Fruit fly (Drosophila melanogaster) whole organism, embryonic: ENCODE results near the gene CG4953.

Experiments
- Ada2b ChIP-seq: fragments of 200-800 bp; sonication (Bioruptor generic); IDR thresholded peaks from 2 replicates; pipeline ENCODE4 v1.3.6; 2022; ENCODE audit warnings: missing biosample characterization, missing genetic modification characterization
- Asciz ChIP-seq: fragments of 200-800 bp; sonication (Bioruptor generic); optimal IDR thresholded peaks from 2 replicates; lab custom pipeline; 2017; ENCODE audit warnings: missing biosample characterization, mild to moderate bottlenecking, missing genetic modification characterization, missing genetic modification reagents
- BEAF-32 ChIP-seq: fragments of 200-800 bp; sonication (Bioruptor generic); optimal IDR thresholded peaks from 3 replicates; lab custom pipeline; 2017; ENCODE audit warnings: missing biosample characterization, missing genetic modification characterization, mild to moderate bottlenecking, moderate library complexity, missing genetic modification reagents
- CG11085 ChIP-seq: fragments of 200-800 bp; sonication (Bioruptor generic); IDR thresholded peaks from 2 replicates; pipeline ENCODE4 v1.3.6; 2022; ENCODE audit warnings: missing biosample characterization, missing genetic modification characterization
- CG11456 ChIP-seq: fragments of 200-800 bp; sonication (Bioruptor generic); IDR thresholded peaks from 3 replicates; pipeline ENCODE4 v1.3.6; 2022; ENCODE audit warnings: missing biosample characterization, missing genetic modification characterization
- CG11723 ChIP-seq: fragments of 200-800 bp; sonication (Bioruptor generic); optimal IDR thresholded peaks from 2 replicates; lab custom pipeline; 2017; ENCODE audit warnings: missing biosample characterization, mild to moderate bottlenecking, missing genetic modification characterization
- CG12391 ChIP-seq: fragments of 200-800 bp; sonication (Bioruptor generic); optimal IDR thresholded peaks from 3 replicates; lab custom pipeline; 2018; ENCODE audit warnings: missing biosample characterization, mild to moderate bottlenecking, missing genetic modification characterization, moderate library complexity
- CG13624 ChIP-seq: fragments of 200-800 bp; sonication (Bioruptor generic); optimal IDR thresholded peaks from 2 replicates; lab custom pipeline; 2016; ENCODE audit warnings: missing biosample characterization, missing genetic modification characterization
- CG13775 ChIP-seq: fragments of 200-800 bp; sonication (Bioruptor generic); optimal IDR thresholded peaks from 3 replicates; lab custom pipeline; 2017; ENCODE audit warnings: missing biosample characterization, mild to moderate bottlenecking, missing genetic modification characterization
- CG14014 ChIP-seq: fragments of 200-800 bp; sonication (Bioruptor generic); IDR thresholded peaks from 2 replicates; pipeline ENCODE4 v1.3.6; 2022; ENCODE audit warnings: missing biosample characterization, missing genetic modification characterization
- CG18011 ChIP-seq: fragments of 200-800 bp; sonication (Bioruptor generic); optimal IDR thresholded peaks from 2 replicates; lab custom pipeline; 2017; ENCODE audit warnings: missing biosample characterization, missing genetic modification characterization, mild to moderate bottlenecking, moderate library complexity, missing genotype
- CG18262 ChIP-seq: fragments of 200-800 bp; optimal IDR thresholded peaks from 3 replicates; lab custom pipeline; 2019; ENCODE audit warnings: missing biosample characterization, mild to moderate bottlenecking, missing genetic modification characterization, moderate library complexity
- CG30403 ChIP-seq: fragments of 200-800 bp; sonication (Bioruptor generic); optimal IDR thresholded peaks from 3 replicates; lab custom pipeline; 2016; ENCODE audit warnings: missing biosample characterization, missing genetic modification characterization
- CG3407 ChIP-seq: fragments of 200-800 bp; sonication (Bioruptor generic); optimal IDR thresholded peaks from 2 replicates; lab custom pipeline; 2018; ENCODE audit warnings: missing biosample characterization, mild to moderate bottlenecking, missing genetic modification characterization
- CG4707 ChIP-seq: fragments of 200-800 bp; sonication (Bioruptor generic); optimal IDR thresholded peaks from 2 replicates; lab custom pipeline; 2018; ENCODE audit warnings: missing biosample characterization, mild to moderate bottlenecking, missing genetic modification characterization, moderate library complexity
- CG4820 ChIP-seq: fragments of 200-800 bp; sonication (Bioruptor generic); optimal IDR thresholded peaks from 3 replicates; lab custom pipeline; 2016; ENCODE audit warnings: missing biosample characterization, missing genetic modification characterization
- CG6175 ChIP-seq: fragments of 200-800 bp; sonication (Bioruptor generic); IDR thresholded peaks from 3 replicates; pipeline ENCODE4 v1.3.6; 2022; ENCODE audit warnings: missing biosample characterization, missing genetic modification characterization
- CG6689 ChIP-seq: fragments of 200-800 bp; sonication (Bioruptor generic); IDR thresholded peaks from 2 replicates; pipeline ENCODE4 v1.3.6; 2022; ENCODE audit warnings: missing biosample characterization, missing genetic modification characterization
- CG7357 ChIP-seq: fragments of 200-800 bp; sonication (Bioruptor generic); IDR thresholded peaks from 3 replicates; pipeline ENCODE4 v1.3.6; 2022; ENCODE audit warnings: missing biosample characterization, missing genetic modification characterization
- CG7786 ChIP-seq: fragments of 200-800 bp; sonication (Bioruptor generic); optimal IDR thresholded peaks from 2 replicates; lab custom pipeline; 2016; ENCODE audit warnings: missing biosample characterization, missing genetic modification characterization
- CG7928 ChIP-seq: fragments of 200-800 bp; sonication (Bioruptor generic); optimal IDR thresholded peaks from 2 replicates; lab custom pipeline; 2017; ENCODE audit warnings: missing biosample characterization, mild to moderate bottlenecking, missing genetic modification characterization
- CG7987 ChIP-seq: fragments of 200-800 bp; sonication (Bioruptor generic); optimal IDR thresholded peaks from 2 replicates; lab custom pipeline; 2018; ENCODE audit warnings: missing biosample characterization, mild to moderate bottlenecking, missing genetic modification characterization, moderate library complexity
- CG8924 ChIP-seq: fragments of 200-800 bp; optimal IDR thresholded peaks from 3 replicates; lab custom pipeline; 2019; ENCODE audit warnings: missing biosample characterization, mild to moderate bottlenecking, missing genetic modification characterization, moderate library complexity
- CG8944 ChIP-seq: fragments of 200-800 bp; sonication (Bioruptor generic); optimal IDR thresholded peaks from 3 replicates; lab custom pipeline; 2016; ENCODE audit warnings: missing biosample characterization, missing genetic modification characterization
- Deaf1 ChIP-seq: fragments of 200-800 bp; optimal IDR thresholded peaks from 3 replicates; lab custom pipeline; 2019; ENCODE audit warnings: missing biosample characterization, mild to moderate bottlenecking, missing genetic modification characterization, moderate library complexity
- Doc2 ChIP-seq: fragments of 200-800 bp; sonication (Bioruptor generic); IDR thresholded peaks from 2 replicates; pipeline ENCODE4 v1.3.6; 2022; ENCODE audit warnings: missing biosample characterization, missing genetic modification characterization
- E2f1 ChIP-seq: fragments of 200-800 bp; sonication (Bioruptor generic); IDR thresholded peaks from 2 replicates; pipeline ENCODE4 v1.3.6; 2022; ENCODE audit warnings: missing biosample characterization, missing genetic modification characterization
- Ets97D ChIP-seq: fragments of 200-800 bp; sonication (Bioruptor generic); optimal IDR thresholded peaks from 3 replicates; lab custom pipeline; 2016; ENCODE audit warnings: missing biosample characterization, missing genetic modification characterization
- HLHmδ ChIP-seq: fragments of 200-800 bp; sonication (Bioruptor generic); optimal IDR thresholded peaks from 2 replicates; lab custom pipeline; 2018; ENCODE audit warnings: missing biosample characterization, mild to moderate bottlenecking, missing genetic modification characterization, moderate library complexity
- Hey ChIP-seq: fragments of 200-800 bp; sonication (Bioruptor generic); optimal IDR thresholded peaks from 3 replicates; lab custom pipeline; 2018; ENCODE audit warnings: missing biosample characterization, mild to moderate bottlenecking, missing genetic modification characterization
- MESR4 ChIP-seq: fragments of 200-800 bp; sonication (Bioruptor generic); optimal IDR thresholded peaks from 2 replicates; lab custom pipeline; 2018; ENCODE audit warnings: missing biosample characterization, mild to moderate bottlenecking, missing genetic modification characterization, moderate library complexity
- Optix ChIP-seq: fragments of 200-800 bp; sonication (Bioruptor generic); IDR thresholded peaks from 3 replicates; pipeline ENCODE4 v1.3.6; 2022; ENCODE audit warnings: missing biosample characterization, missing genetic modification characterization
- Ptx1 ChIP-seq: fragments of 200-800 bp; sonication (Bioruptor generic); IDR thresholded peaks from 2 replicates; pipeline ENCODE4 v1.3.6; 2022; ENCODE audit warnings: missing biosample characterization, missing genetic modification characterization
- ase ChIP-seq: fragments of 200-800 bp; sonication (Bioruptor generic); IDR thresholded peaks from 3 replicates; pipeline ENCODE4 v1.3.6; 2022; ENCODE audit warnings: missing biosample characterization, missing genetic modification characterization
- az2 ChIP-seq: fragments of 200-800 bp; sonication (Bioruptor generic); optimal IDR thresholded peaks from 3 replicates; lab custom pipeline; 2016; ENCODE audit warnings: missing biosample characterization, missing genetic modification characterization
- btn ChIP-seq: fragments of 200-800 bp; sonication (Bioruptor generic); optimal IDR thresholded peaks from 2 replicates; lab custom pipeline; 2016; ENCODE audit warnings: missing biosample characterization, missing genetic modification characterization
- dm ChIP-seq: fragments of 200-800 bp; sonication (Bioruptor generic); optimal IDR thresholded peaks from 3 replicates; lab custom pipeline; 2016; ENCODE audit warnings: missing biosample characterization, missing genetic modification characterization
- dpn ChIP-seq, 2 experiments: fragments of 200-800 bp; sonication (Bioruptor generic); optimal IDR thresholded peaks; 3 replicates each; lab custom pipeline; 2016; ENCODE audit warnings: missing biosample characterization in 2 of 2, missing genetic modification characterization in 2 of 2
- dysf ChIP-seq: fragments of 200-800 bp; sonication (Bioruptor generic); IDR thresholded peaks from 3 replicates; pipeline ENCODE4 v1.3.6; 2022; ENCODE audit warnings: missing biosample characterization, missing genetic modification characterization
- emc ChIP-seq: fragments of 200-800 bp; sonication (Bioruptor generic); optimal IDR thresholded peaks from 2 replicates; lab custom pipeline; 2016; ENCODE audit warnings: missing biosample characterization, missing genetic modification characterization
- eve ChIP-seq, 2 experiments: fragments of >200 bp; optimal IDR thresholded peaks; 2 replicates each; lab custom pipeline; 2017; ENCODE audit warnings: missing biosample characterization in 2 of 2, missing genetic modification characterization in 2 of 2
- gcm ChIP-seq: fragments of 200-800 bp; sonication (Bioruptor generic); optimal IDR thresholded peaks from 2 replicates; lab custom pipeline; 2019; ENCODE audit warnings: missing biosample characterization, mild to moderate bottlenecking, missing genetic modification characterization, moderate library complexity
- ken ChIP-seq: fragments of 200-800 bp; sonication (Bioruptor generic); IDR thresholded peaks from 3 replicates; pipeline ENCODE4 v1.3.6; 2022; ENCODE audit warnings: missing biosample characterization, missing genetic modification characterization
- pan ChIP-seq, 4 experiments: fragments of >200 bp in 3 of 4; fragments of 200-800 bp in 1 of 4; sonication (Bioruptor generic) in 1 of 4; optimal IDR thresholded peaks in 3 of 4; IDR thresholded peaks in 1 of 4; 2 replicates each; pipeline versions ENCODE4 v1.3.6 to Lab custom; 2017 to 2022; ENCODE audit warnings: missing biosample characterization in 2 of 4, missing genetic modification characterization in 2 of 4, mixed read lengths in 1 of 4
- scrt ChIP-seq: fragments of 200-800 bp; sonication (Bioruptor generic); optimal IDR thresholded peaks from 2 replicates; lab custom pipeline; 2018; ENCODE audit warnings: missing biosample characterization, mild to moderate bottlenecking, missing genetic modification characterization, moderate library complexity
- sens ChIP-seq: fragments of 200-800 bp; sonication (Bioruptor generic); peaks from one replicate; lab custom pipeline; 2016; ENCODE audit warnings: missing biosample characterization, missing genetic modification characterization
- sima ChIP-seq: fragments of 200-800 bp; sonication (Bioruptor generic); optimal IDR thresholded peaks from 2 replicates; lab custom pipeline; 2016; ENCODE audit warnings: missing biosample characterization, missing genetic modification characterization
- toy ChIP-seq: fragments of 200-800 bp; sonication (Bioruptor generic); IDR thresholded peaks from 2 replicates; pipeline ENCODE4 v1.3.6; 2022; ENCODE audit warnings: missing biosample characterization, missing genetic modification characterization
- zf30C ChIP-seq: fragments of 200-800 bp; sonication (Bioruptor generic); optimal IDR thresholded peaks from 3 replicates; lab custom pipeline; 2018; ENCODE audit warnings: missing biosample characterization, mild to moderate bottlenecking, missing genetic modification characterization
- zfh1 ChIP-seq: fragments of 200-800 bp; sonication (Bioruptor generic); IDR thresholded peaks from 3 replicates; pipeline ENCODE4 v1.3.6; 2022; ENCODE audit warnings: missing biosample characterization, missing genetic modification characterization
- zfh2 ChIP-seq: fragments of 200-800 bp; sonication (Bioruptor generic); optimal IDR thresholded peaks from 2 replicates; lab custom pipeline; 2016; ENCODE audit warnings: missing biosample characterization, missing genetic modification characterization

Gene CG4953

DNA sequence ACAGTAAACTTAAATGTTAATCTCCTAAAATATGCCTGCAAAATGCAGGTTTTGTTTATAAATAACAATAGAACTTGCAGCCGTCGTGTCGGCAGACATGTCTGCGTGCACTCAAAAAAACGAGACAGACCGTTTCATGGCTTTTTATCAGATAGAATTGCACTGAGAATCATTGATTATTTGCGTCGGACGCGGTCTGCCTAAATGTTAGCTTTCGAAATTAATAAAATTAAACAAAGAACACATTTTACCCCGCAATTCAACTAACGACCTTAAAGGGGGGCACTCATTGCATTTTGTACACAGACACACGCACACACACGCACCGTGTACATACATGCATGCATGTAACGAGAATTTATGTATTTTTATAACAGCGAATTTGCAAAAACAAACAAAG lies 10.3 kb downstream of the CG4953 start (continued):
- TF ChIP-seq CG7928 = no peak
- TF ChIP-seq CG4707 = no peak
- no peak for TF ChIP-seq Deaf1 (tag; lab: Kevin White, UChicago)
- TF ChIP-seq MESR4 (GFP tag; lab: Kevin White, UChicago) = peak; percentile 24
- TF ChIP-seq dpn (GFP tag; optimal IDR thresholded peaks at IDR 0.05; lab: Kevin White, UChicago) = peak; percentile 5 to 22
- TF ChIP-seq toy (GFP tag; lab: Robert Waterston, UW) = no peak
- TF ChIP-seq Ptx1 = peak; percentile 40; the same call in 1 of the 2 replicates
- no peak for TF ChIP-seq CG6175 (GFP tag; lab: Robert Waterston, UW)
- TF ChIP-seq CG13624 (GFP tag; lab: Kevin White, UChicago) = peak; percentile 33
- no peak for TF ChIP-seq CG12391 (tag; lab: Kevin White, UChicago)
- peak; percentile 31 for TF ChIP-seq CG30403 (GFP tag; lab: Kevin White, UChicago)
- no peak for TF ChIP-seq Optix
- no peak for TF ChIP-seq CG11723 (GFP tag; lab: Kevin White, UChicago)
- TF ChIP-seq ken (GFP tag; lab: Robert Waterston, UW) = 0 out of 3 replicates have a peak, but pooled peaks have one; percentile 46
- TF ChIP-seq zfh1 = peak; percentile 62
- no peak for TF ChIP-seq BEAF-32
- TF ChIP-seq CG7786 (GFP tag; lab: Kevin White, UChicago) = peak; percentile 7
- TF ChIP-seq az2 (GFP tag; lab: Kevin White, UChicago) = peak; percentile 32
- peak; percentile 18 for TF ChIP-seq CG3407 (GFP tag; lab: Kevin White, UChicago)
- TF ChIP-seq CG4820 (GFP tag; lab: Kevin White, UChicago) = peak; percentile 25
- TF ChIP-seq dysf (GFP tag; lab: Robert Waterston, UW) = no peak
- peak; percentile 4 for TF ChIP-seq CG8944 (GFP tag; lab: Kevin White, UChicago)
- 0 out of 3 replicates have a peak, but pooled peaks have one; percentile 13 for TF ChIP-seq CG7357 (GFP tag; lab: Robert Waterston, UW)
- TF ChIP-seq Ada2b = 0 out of 2 replicates have a peak, but pooled peaks have one; percentile 43
- TF ChIP-seq CG18011 (GFP tag; lab: Kevin White, UChicago) = peak; percentile 10
- peak; percentile 38; the same call in 1 of the 2 replicates for TF ChIP-seq E2f1
- no peak for TF ChIP-seq scrt (GFP tag; lab: Kevin White, UChicago)
- no peak for TF ChIP-seq CG11085 (GFP tag; lab: Robert Waterston, UW)
- no peak for TF ChIP-seq HLHmδ (GFP tag; lab: Kevin White, UChicago)
- TF ChIP-seq Hey (tag; lab: Kevin White, UChicago) = no peak
- peak; percentile 25; the same call in 1 of the 3 replicates for TF ChIP-seq ase
- peak; percentile 5 for TF ChIP-seq dm (GFP tag; lab: Kevin White, UChicago)
- no peak for TF ChIP-seq gcm
- TF ChIP-seq CG7987 (GFP tag; lab: Kevin White, UChicago) = peak; percentile 11
- peak; percentile 28; the same call in 1 of the 2 replicates for TF ChIP-seq CG14014
- peak; percentile 12 for TF ChIP-seq sima (GFP tag; lab: Kevin White, UChicago)
- TF ChIP-seq CG8924 (tag; lab: Kevin White, UChicago) = no peak
- no peak for TF ChIP-seq Ets97D (GFP tag; lab: Kevin White, UChicago)
- no peak for TF ChIP-seq Asciz
- TF ChIP-seq CG13775 (GFP tag; lab: Kevin White, UChicago) = peak; percentile 31
- peak in 1 of 2 experiments; percentile 81 for TF ChIP-seq eve (GFP tag; optimal IDR thresholded peaks at IDR 0.05; lab: Kevin White, UChicago)
- no peak for TF ChIP-seq pan (optimal IDR thresholded peaks at IDR 0.05; lab: Kevin White, UChicago)
- TF ChIP-seq pan (GFP tag; optimal IDR thresholded peaks at IDR 0.05 in 1 of 2, IDR thresholded peaks at IDR 0.05 in 1 of 2) = peak in 1 of 2 experiments; percentile 27
- no peak for TF ChIP-seq Doc2
- no peak for TF ChIP-seq emc (GFP tag; lab: Kevin White, UChicago)
- TF ChIP-seq btn (GFP tag; lab: Kevin White, UChicago) = peak; percentile 17
- peak; percentile 20 for TF ChIP-seq CG18262 (tag; lab: Kevin White, UChicago)
- peak; percentile 93 for TF ChIP-seq sens (GFP tag; lab: Kevin White, UChicago)
- TF ChIP-seq zf30C (GFP tag; lab: Kevin White, UChicago) = peak; percentile 89
- no peak for TF ChIP-seq zfh2 (GFP tag; lab: Kevin White, UChicago)
- TF ChIP-seq CG11456 (GFP tag; lab: Robert Waterston, UW) = no peak
- TF ChIP-seq CG6689 (GFP tag; lab: Robert Waterston, UW) = peak; percentile 19; the same call in 1 of the 2 replicates
